Worm (Caenorhabditis elegans): ENCODE measurements around the gene F46F3.3.

ce11 chrV:11627837-11628236 lies 39.4 kb upstream of the F46F3.3 start:
- TF ChIP-seq him-1 (tag; optimal IDR thresholded peaks at IDR 0.05) = no peak
- no peak for TF ChIP-seq W03F9.2 (tag; optimal IDR thresholded peaks at IDR 0.05)
- no peak for TF ChIP-seq dao-5 (tag; optimal IDR thresholded peaks at IDR 0.05)

Measured in whole organism, L4/young adult.